Fruit fly (Drosophila melanogaster) ovary, adult (tissue): ENCODE data around the gene CG6833.

Experiments
- CG17801 ChIP-seq: fragments of 200-800 bp; optimal IDR thresholded peaks from 2 replicates; lab custom pipeline; 2019; ENCODE audit warnings: missing biosample characterization, mild to moderate bottlenecking, missing genetic modification characterization, moderate library complexity; ENCODE audit not compliant: partially characterized antibody

The CG6833 gene

DNA sequence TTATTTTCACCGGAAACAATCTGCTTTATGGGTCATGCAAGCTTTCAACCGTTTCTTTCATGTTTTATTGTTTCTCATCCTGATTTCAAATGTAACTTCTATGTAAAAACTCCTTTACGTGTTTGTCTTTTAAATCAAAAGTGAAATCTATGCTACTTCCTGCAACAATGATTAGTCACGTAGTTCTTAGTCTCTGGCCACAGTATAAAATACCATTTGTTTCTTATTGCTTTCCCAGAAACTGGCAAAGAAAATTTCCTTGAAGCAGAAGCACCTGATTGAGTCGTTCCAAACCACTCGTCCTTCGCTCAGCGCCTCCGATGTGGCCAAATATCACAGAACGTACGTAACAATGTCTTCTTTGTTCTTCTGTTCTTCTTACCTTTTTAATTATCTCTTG, 24.5 kb downstream of the CG6833 start, which contains the start of gene btl:
Gene btl, plus strand, starts transcription at position 301 of the 400 bp plus-strand sequence.
- TF ChIP-seq CG17801 (GFP tag; lab: Kevin White, UChicago) = no peak

DNA sequence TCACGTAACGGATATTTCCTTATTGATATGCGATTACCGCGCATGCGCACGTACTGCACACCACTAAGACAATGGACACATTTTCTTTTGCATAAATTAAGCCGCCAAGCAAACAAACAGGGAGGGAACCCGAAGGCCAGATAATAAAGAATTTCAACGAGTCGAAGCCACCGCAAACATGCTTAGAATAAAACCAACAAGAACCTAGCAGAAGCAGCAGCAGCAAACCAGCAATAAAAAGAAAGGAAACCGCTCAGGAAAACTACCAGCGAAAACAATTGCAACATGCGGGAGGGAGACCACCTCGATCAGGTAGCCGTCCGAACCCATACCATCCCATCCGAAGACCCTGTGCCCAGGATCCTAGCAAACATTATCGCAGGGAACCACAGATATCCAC, 25.6 kb downstream of the CG6833 start:
- TF ChIP-seq CG17801 (GFP tag; lab: Kevin White, UChicago) = no peak

- no peak for TF ChIP-seq CG17801 (GFP tag; lab: Kevin White, UChicago)
Measured at dm6 chr3L:14078227-14078626, 27.2 kb downstream of the CG6833 start.

- no peak for TF ChIP-seq CG17801 (GFP tag; lab: Kevin White, UChicago)
Measured at dm6 chr3L:14079224-14079623, 28.2 kb downstream of the CG6833 start.

dm6 chr3L:14083283-14083682, 32.3 kb downstream of the CG6833 start, which contains the start of gene CG8100:
TSS of gene CG8100 (plus strand) at chr3L:14083615.
- TF ChIP-seq CG17801 (GFP tag; lab: Kevin White, UChicago) = no peak

DNA sequence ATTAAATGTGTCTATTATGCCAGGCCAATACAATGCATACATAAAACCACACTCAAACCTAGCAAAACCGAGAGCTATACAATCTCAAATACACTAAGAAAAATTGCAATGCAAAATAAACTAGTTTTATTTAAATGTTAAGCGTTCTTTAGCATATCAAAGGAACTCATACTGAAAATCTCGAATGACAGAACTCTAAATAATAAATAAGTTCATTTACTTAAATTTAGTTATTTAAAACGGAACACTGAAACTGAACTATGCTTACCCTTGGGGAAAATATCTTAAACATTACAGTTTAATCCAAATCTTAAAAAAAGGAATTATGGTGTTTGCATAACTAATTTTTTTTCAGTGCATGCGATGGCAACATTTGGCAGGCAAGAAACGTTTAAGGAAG, 35.2 kb downstream of the CG6833 start:
- no peak for TF ChIP-seq CG17801 (GFP tag; lab: Kevin White, UChicago)

DNA sequence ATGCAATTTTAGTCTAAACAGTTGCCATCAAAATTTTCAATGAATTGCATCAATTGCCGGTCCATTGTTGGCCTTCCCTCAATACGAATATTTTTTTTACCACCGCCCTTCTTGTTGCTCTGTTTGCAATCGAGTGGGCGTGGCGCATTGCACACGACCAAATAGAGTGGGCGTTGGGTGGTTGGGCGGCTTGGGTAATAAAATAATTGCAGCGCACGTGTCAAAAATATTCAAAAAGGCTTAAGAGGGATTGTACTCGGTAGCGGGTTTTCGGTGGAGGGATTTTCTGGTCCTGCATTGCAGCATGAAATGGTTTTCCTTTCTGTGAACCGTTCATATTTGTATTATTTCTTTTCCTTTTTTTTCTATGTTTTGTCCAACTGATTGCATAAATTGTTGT, 38.0 kb downstream of the CG6833 start:
- TF ChIP-seq CG17801 (GFP tag; lab: Kevin White, UChicago) = no peak

- TF ChIP-seq CG17801 (GFP tag; lab: Kevin White, UChicago) = no peak
Measured at dm6 chr3L:14089516-14089915, 38.5 kb downstream of the CG6833 start.

DNA sequence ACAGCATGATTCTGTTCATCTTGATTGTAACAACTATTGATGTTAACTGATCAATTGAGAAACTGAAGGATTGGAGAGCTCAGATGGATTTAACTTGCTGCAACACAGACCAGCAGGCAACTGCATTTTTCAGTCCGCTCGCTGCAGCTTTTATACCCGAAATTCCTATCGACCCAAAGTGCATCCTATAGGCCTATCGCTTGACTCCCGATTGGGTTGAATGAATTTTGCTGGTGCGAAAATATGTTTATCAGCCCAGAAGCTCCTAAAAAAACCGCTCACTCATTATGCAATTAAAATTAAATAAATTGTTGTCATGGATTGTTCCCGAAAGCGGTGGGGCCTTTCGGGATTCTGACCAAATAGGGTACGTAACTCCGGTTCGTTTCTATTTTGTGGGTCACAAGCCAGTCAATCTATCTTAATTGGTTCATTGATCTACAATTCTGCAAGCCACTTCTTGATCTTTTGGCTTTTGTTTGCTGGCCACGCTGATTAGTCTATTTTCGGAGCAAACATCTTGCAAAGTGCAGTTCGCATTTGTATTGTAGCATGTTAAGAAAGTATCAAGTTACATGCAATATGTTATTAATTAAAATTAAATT, 47.0 kb downstream of the CG6833 start, which contains the start of gene Fbp1:
Gene Fbp1, minus strand, starts transcription at position 113 of the 605 bp plus-strand sequence.
- TF ChIP-seq CG17801 (GFP tag; lab: Kevin White, UChicago) = no peak

DNA sequence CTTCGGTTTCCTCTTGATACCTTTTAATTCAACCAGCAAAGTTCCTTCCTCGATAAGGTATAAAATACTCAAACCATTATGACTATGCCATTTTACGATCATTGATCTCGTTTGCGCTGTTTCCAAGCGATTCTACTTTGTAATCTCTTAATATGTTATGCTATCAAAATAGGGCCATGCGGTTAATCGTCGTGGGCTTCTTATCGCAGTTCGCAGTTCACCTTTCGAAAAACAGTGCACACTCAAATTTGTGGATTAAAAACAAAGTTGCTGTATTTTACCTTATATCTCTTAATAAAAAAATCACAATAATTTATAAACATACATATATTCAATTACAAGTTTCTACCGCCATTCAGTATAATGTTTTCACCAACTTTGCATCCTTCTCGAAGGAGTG, 49.1 kb downstream of the CG6833 start:
- TF ChIP-seq CG17801 (GFP tag; lab: Kevin White, UChicago) = no peak

- no peak for TF ChIP-seq CG17801 (GFP tag; lab: Kevin White, UChicago)
Measured at dm6 chr3L:14101421-14102130, 50.6 kb downstream of the CG6833 start.
